Fruit fly (Drosophila melanogaster) whole organism, embryonic: ENCODE measurements around the gene Gclm.
A peak's percentile ranks its signal among the peaks of the same experiment; 100 is the strongest.

Source experiments
- Adf1 ChIP-seq: fragments of 200-800 bp; sonication (Bioruptor generic); IDR thresholded peaks from 2 replicates; pipeline ENCODE4 v1.3.6; 2022; ENCODE audit warnings: missing biosample characterization, missing genetic modification characterization
- Antp ChIP-seq: fragments of 200-800 bp; sonication (Bioruptor generic); optimal IDR thresholded peaks from 3 replicates; lab custom pipeline; 2016; ENCODE audit warnings: missing biosample characterization, missing genetic modification characterization
- Bdp1 ChIP-seq: fragments of 200-800 bp; sonication (Bioruptor generic); optimal IDR thresholded peaks from 3 replicates; lab custom pipeline; 2016; ENCODE audit warnings: missing biosample characterization, missing genetic modification characterization
- BtbVII ChIP-seq: fragments of 200-800 bp; sonication (Bioruptor generic); optimal IDR thresholded peaks from 3 replicates; lab custom pipeline; 2017; ENCODE audit warnings: missing biosample characterization, mild to moderate bottlenecking, missing genetic modification characterization
- CG10321 ChIP-seq: fragments of 200-800 bp; sonication (Bioruptor generic); IDR thresholded peaks from 2 replicates; pipeline ENCODE4 v1.3.6; 2022; ENCODE audit warnings: missing biosample characterization, missing genetic modification characterization
- CG12299 ChIP-seq: fragments of 200-800 bp; sonication (Bioruptor generic); optimal IDR thresholded peaks from 2 replicates; lab custom pipeline; 2018; ENCODE audit warnings: missing biosample characterization, mild to moderate bottlenecking, missing genetic modification characterization
- CG12659 ChIP-seq: fragments of 200-800 bp; sonication (Bioruptor generic); optimal IDR thresholded peaks from 3 replicates; lab custom pipeline; 2017; ENCODE audit warnings: mild to moderate bottlenecking, missing biosample characterization, missing genetic modification reagents, missing genetic modification characterization
- CG12744 ChIP-seq: fragments of 200-800 bp; sonication (Bioruptor generic); optimal IDR thresholded peaks from 2 replicates; lab custom pipeline; 2016; ENCODE audit warnings: missing biosample characterization, missing genetic modification characterization
- CG14667 ChIP-seq: fragments of 200-800 bp; sonication (Bioruptor generic); IDR thresholded peaks from 2 replicates; pipeline ENCODE4 v1.3.6; 2022; ENCODE audit warnings: missing biosample characterization, missing genetic modification characterization
- CG15269 ChIP-seq: fragments of 200-800 bp; sonication (Bioruptor generic); optimal IDR thresholded peaks from 2 replicates; lab custom pipeline; 2018; ENCODE audit warnings: missing biosample characterization, mild to moderate bottlenecking, missing genetic modification characterization, moderate library complexity
- CG1647 ChIP-seq: fragments of 200-800 bp; sonication (Bioruptor generic); optimal IDR thresholded peaks from 3 replicates; lab custom pipeline; 2016; ENCODE audit warnings: missing biosample characterization, missing genetic modification characterization
- CG18262 ChIP-seq: fragments of 200-800 bp; optimal IDR thresholded peaks from 3 replicates; lab custom pipeline; 2019; ENCODE audit warnings: missing biosample characterization, mild to moderate bottlenecking, missing genetic modification characterization, moderate library complexity
- CG1832 ChIP-seq: fragments of 200-800 bp; sonication (Bioruptor generic); optimal IDR thresholded peaks from 2 replicates; lab custom pipeline; 2017; ENCODE audit warnings: missing biosample characterization, mild to moderate bottlenecking, missing genetic modification characterization, inconsistent platforms
- CG2116 ChIP-seq: fragments of 200-800 bp; sonication (Bioruptor generic); optimal IDR thresholded peaks from 3 replicates; lab custom pipeline; 2018; ENCODE audit warnings: missing biosample characterization, mild to moderate bottlenecking, missing genetic modification characterization
- CG2120 ChIP-seq: fragments of 200-800 bp; sonication (Bioruptor generic); optimal IDR thresholded peaks from 3 replicates; lab custom pipeline; 2016; ENCODE audit warnings: missing biosample characterization, missing genetic modification characterization
- CG32767 ChIP-seq: fragments of 200-800 bp; sonication (Bioruptor generic); IDR thresholded peaks from 2 replicates; pipeline ENCODE4 v1.3.6; 2022; ENCODE audit warnings: missing biosample characterization, missing genetic modification characterization
- CG3995 ChIP-seq: fragments of 200-800 bp; sonication (Bioruptor generic); optimal IDR thresholded peaks from 3 replicates; lab custom pipeline; 2016; ENCODE audit warnings: missing biosample characterization, missing genetic modification characterization
- CG6175 ChIP-seq: fragments of 200-800 bp; sonication (Bioruptor generic); IDR thresholded peaks from 3 replicates; pipeline ENCODE4 v1.3.6; 2022; ENCODE audit warnings: missing biosample characterization, missing genetic modification characterization
- CG8359 ChIP-seq: fragments of 200-800 bp; sonication (Bioruptor generic); optimal IDR thresholded peaks from 2 replicates; lab custom pipeline; 2017; ENCODE audit warnings: missing biosample characterization, mild to moderate bottlenecking, missing genetic modification characterization, borderline replicate concordance
- CG8765 ChIP-seq: fragments of 200-800 bp; sonication (Bioruptor generic); IDR thresholded peaks from 2 replicates; pipeline ENCODE4 v1.3.6; 2022; ENCODE audit warnings: missing biosample characterization, missing genetic modification characterization
- CG9797 ChIP-seq: fragments of 200-800 bp; sonication (Bioruptor generic); optimal IDR thresholded peaks from 3 replicates; lab custom pipeline; 2018; ENCODE audit warnings: missing biosample characterization, mild to moderate bottlenecking, missing genetic modification characterization
- Deaf1 ChIP-seq: fragments of 200-800 bp; optimal IDR thresholded peaks from 3 replicates; lab custom pipeline; 2019; ENCODE audit warnings: missing biosample characterization, mild to moderate bottlenecking, missing genetic modification characterization, moderate library complexity
- Drgx ChIP-seq: fragments of 200-800 bp; sonication (Bioruptor generic); IDR thresholded peaks from 2 replicates; pipeline ENCODE4 v1.3.6; 2022; ENCODE audit warnings: missing biosample characterization, missing genetic modification characterization
- Hr78 ChIP-seq, 2 experiments: fragments of 200-800 bp in 1 of 2; fragments of >200 bp in 1 of 2; sonication (Bioruptor generic) in 1 of 2; optimal IDR thresholded peaks; 2 replicates each; lab custom pipeline; 2017 to 2019; ENCODE audit warnings: missing biosample characterization in 2 of 2, missing genetic modification characterization in 2 of 2, mild to moderate bottlenecking in 1 of 2, moderate library complexity in 1 of 2
- MESR4 ChIP-seq: fragments of 200-800 bp; sonication (Bioruptor generic); optimal IDR thresholded peaks from 2 replicates; lab custom pipeline; 2018; ENCODE audit warnings: missing biosample characterization, mild to moderate bottlenecking, missing genetic modification characterization, moderate library complexity
- Med ChIP-seq: fragments of 200-800 bp; sonication (Bioruptor generic); peaks from one replicate; lab custom pipeline; 2016; ENCODE audit warnings: missing biosample characterization, missing genetic modification characterization, mild to moderate bottlenecking, inconsistent platforms, moderate library complexity
- Meics ChIP-seq: fragments of 200-800 bp; sonication (Bioruptor generic); optimal IDR thresholded peaks from 2 replicates; lab custom pipeline; 2017; ENCODE audit warnings: missing biosample characterization, mild to moderate bottlenecking, missing genetic modification characterization
- Nf-YB ChIP-seq: fragments of 200-800 bp; sonication (Bioruptor generic); optimal IDR thresholded peaks from 3 replicates; lab custom pipeline; 2019; ENCODE audit warnings: missing biosample characterization, mild to moderate bottlenecking, missing genetic modification characterization, moderate library complexity
- Oli ChIP-seq: fragments of 200-800 bp; sonication (Bioruptor generic); optimal IDR thresholded peaks from 2 replicates; lab custom pipeline; 2018; ENCODE audit warnings: missing biosample characterization, mild to moderate bottlenecking, missing genetic modification characterization, moderate library complexity
- Opbp ChIP-seq: fragments of 200-800 bp; sonication (Bioruptor generic); IDR thresholded peaks from 3 replicates; pipeline ENCODE4 v1.3.6; 2022; ENCODE audit warnings: missing biosample characterization, missing genetic modification characterization; ENCODE audit not compliant: partially characterized antibody
- Xrp1 ChIP-seq: fragments of 200-800 bp; sonication (Bioruptor generic); IDR thresholded peaks from 2 replicates; pipeline ENCODE4 v1.3.6; 2022; ENCODE audit warnings: missing biosample characterization, missing genetic modification characterization
- chinmo ChIP-seq: fragments of 200-800 bp; sonication (Bioruptor generic); IDR thresholded peaks from 4 replicates; pipeline ENCODE4 v1.3.6; 2022; ENCODE audit warnings: missing biosample characterization, missing genetic modification characterization; ENCODE audit not compliant: partially characterized antibody
- crc ChIP-seq: fragments of 200-800 bp; sonication (Bioruptor generic); optimal IDR thresholded peaks from 2 replicates; lab custom pipeline; 2016; ENCODE audit warnings: missing biosample characterization, missing genetic modification characterization
- dimm ChIP-seq: fragments of 200-800 bp; sonication (Bioruptor generic); IDR thresholded peaks from 2 replicates; pipeline ENCODE4 v1.3.6; 2022; ENCODE audit warnings: missing biosample characterization, missing genetic modification characterization
- emc ChIP-seq: fragments of 200-800 bp; sonication (Bioruptor generic); optimal IDR thresholded peaks from 2 replicates; lab custom pipeline; 2016; ENCODE audit warnings: missing biosample characterization, missing genetic modification characterization
- esg ChIP-seq: fragments of 200-800 bp; sonication (Bioruptor generic); conservative IDR thresholded peaks from 2 replicates; pipeline ENCODE4 v1.3.6; 2022; ENCODE audit warnings: missing biosample characterization, missing genetic modification characterization
- gsb ChIP-seq: fragments of 200-800 bp; sonication (Bioruptor generic); IDR thresholded peaks from 2 replicates; pipeline ENCODE4 v1.3.6; 2022; ENCODE audit warnings: missing biosample characterization, missing genetic modification characterization
- her ChIP-seq: fragments of 200-800 bp; sonication (Bioruptor generic); optimal IDR thresholded peaks from 2 replicates; lab custom pipeline; 2016; ENCODE audit warnings: missing biosample characterization, missing genetic modification characterization
- hkb ChIP-seq, 2 experiments: fragments of 200-800 bp in 1 of 2; fragments of >200 bp in 1 of 2; sonication (Bioruptor generic) in 1 of 2; IDR thresholded peaks in 1 of 2; optimal IDR thresholded peaks in 1 of 2; 2 replicates each; pipeline versions ENCODE4 v1.3.6 to Lab custom; 2017 to 2022; ENCODE audit warnings: missing biosample characterization in 1 of 2, missing genetic modification characterization in 1 of 2
- jigr1 ChIP-seq: fragments of 200-800 bp; sonication (Bioruptor generic); IDR thresholded peaks from 3 replicates; pipeline ENCODE4 v1.3.6; 2022; ENCODE audit warnings: missing biosample characterization, missing genetic modification characterization
- knrl ChIP-seq: fragments of 200-800 bp; sonication (Bioruptor generic); IDR thresholded peaks from 3 replicates; pipeline ENCODE4 v1.3.6; 2022; ENCODE audit warnings: missing biosample characterization, missing genetic modification characterization; ENCODE audit not compliant: partially characterized antibody
- luna ChIP-seq: fragments of 200-800 bp; sonication (Bioruptor generic); optimal IDR thresholded peaks from 2 replicates; lab custom pipeline; 2016; ENCODE audit warnings: missing biosample characterization, missing genetic modification characterization
- nerfin-2 ChIP-seq: fragments of 200-800 bp; sonication (Bioruptor generic); IDR thresholded peaks from 2 replicates; pipeline ENCODE4 v1.3.6; 2022; ENCODE audit warnings: missing biosample characterization, missing genetic modification characterization; ENCODE audit not compliant: partially characterized antibody
- odd ChIP-seq: fragments of 200-800 bp; sonication (Bioruptor generic); optimal IDR thresholded peaks from 2 replicates; lab custom pipeline; 2017; ENCODE audit warnings: missing biosample characterization, mild to moderate bottlenecking, missing genetic modification characterization
- org-1 ChIP-seq: fragments of 200-800 bp; sonication (Bioruptor generic); optimal IDR thresholded peaks from 2 replicates; lab custom pipeline; 2017; ENCODE audit warnings: missing biosample characterization, missing genetic modification characterization
- otp ChIP-seq: fragments of 200-800 bp; sonication (Bioruptor generic); IDR thresholded peaks from 3 replicates; pipeline ENCODE4, ENCODE4 v1.3.6; 2022; ENCODE audit warnings: missing biosample characterization, missing genetic modification characterization
- peb ChIP-seq: fragments of 200-800 bp; sonication (Bioruptor generic); IDR thresholded peaks from 2 replicates; pipeline ENCODE4 v1.3.6; 2022; ENCODE audit warnings: missing biosample characterization, missing genetic modification characterization
- sd ChIP-seq: fragments of 200-800 bp; sonication (Bioruptor generic); optimal IDR thresholded peaks from 3 replicates; lab custom pipeline; 2018; ENCODE audit warnings: missing biosample characterization, mild to moderate bottlenecking, missing genetic modification characterization, moderate library complexity
- usp ChIP-seq: fragments of >200 bp; optimal IDR thresholded peaks from 2 replicates; lab custom pipeline; 2017; ENCODE audit warnings: missing biosample characterization, missing genetic modification characterization
- vfl ChIP-seq: fragments of 200-800 bp; sonication (Bioruptor generic); optimal IDR thresholded peaks from 2 replicates; lab custom pipeline; 2016; ENCODE audit warnings: missing biosample characterization, missing genetic modification characterization

Gclm gene

DNA sequence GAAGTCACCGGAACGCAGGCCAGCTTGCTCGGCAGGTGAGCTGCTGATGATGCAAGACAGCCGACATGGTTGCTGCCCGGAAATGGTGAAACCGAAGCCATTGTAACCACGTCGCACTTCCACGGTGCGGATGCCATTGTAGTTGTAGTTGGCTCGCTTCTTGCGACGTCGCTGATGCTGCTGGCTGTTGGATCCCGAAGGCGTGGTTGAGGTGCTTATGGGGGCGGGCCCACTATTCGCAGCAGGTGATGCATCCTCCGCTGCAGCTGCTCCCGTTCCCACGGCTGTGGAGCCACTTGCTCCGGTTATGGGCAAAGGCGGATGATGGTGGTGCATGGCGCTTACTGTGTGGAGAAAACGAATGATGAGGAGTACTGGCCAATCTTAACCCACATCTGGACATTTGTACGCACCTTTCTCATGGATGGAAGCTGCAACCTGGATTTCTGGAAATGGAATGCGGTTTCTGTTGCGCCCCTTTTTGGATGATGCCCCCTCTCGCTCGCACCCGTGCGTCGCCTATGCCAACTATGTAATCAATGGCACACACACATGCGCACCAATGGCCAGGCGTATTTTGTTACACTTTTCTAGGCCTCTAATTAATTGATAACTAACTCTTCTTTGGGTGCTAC lies 47.6 kb downstream of the Gclm start:
- no peak for TF ChIP-seq CG18262 (tag; lab: Kevin White, UChicago)
- TF ChIP-seq CG6175 (GFP tag; lab: Robert Waterston, UW) = no peak
- TF ChIP-seq esg (GFP tag; lab: Robert Waterston, UW) = no peak
- 0 out of 3 replicates have a peak, but pooled peaks have one; percentile 26 for TF ChIP-seq jigr1 (GFP tag; lab: Robert Waterston, UW)
- no peak for TF ChIP-seq hkb (optimal IDR thresholded peaks at IDR 0.05; lab: Kevin White, UChicago)
- TF ChIP-seq hkb (GFP tag; IDR thresholded peaks at IDR 0.05; lab: Robert Waterston, UW) = no peak
- no peak for TF ChIP-seq gsb (GFP tag; lab: Robert Waterston, UW)
- peak; percentile 62 for TF ChIP-seq Med (GFP tag; lab: Kevin White, UChicago)
- TF ChIP-seq Xrp1 (GFP tag; lab: Robert Waterston, UW) = no peak
- TF ChIP-seq Oli (tag; lab: Kevin White, UChicago) = no peak
- TF ChIP-seq CG32767 (GFP tag; lab: Robert Waterston, UW) = peak; percentile 37; the same call in 1 of the 2 replicates
- no peak for TF ChIP-seq peb
- TF ChIP-seq vfl (GFP tag; lab: Kevin White, UChicago) = no peak
- TF ChIP-seq CG2116 (GFP tag; lab: Kevin White, UChicago) = no peak
- TF ChIP-seq usp (GFP tag; lab: Kevin White, UChicago) = no peak
- no peak for TF ChIP-seq dimm (GFP tag; lab: Robert Waterston, UW)
- peak; percentile 78 for TF ChIP-seq MESR4 (GFP tag; lab: Kevin White, UChicago)
- no peak for TF ChIP-seq CG1647 (GFP tag; lab: Kevin White, UChicago)
- TF ChIP-seq CG10321 (GFP tag; lab: Robert Waterston, UW) = no peak
- no peak for TF ChIP-seq CG9797
- no peak for TF ChIP-seq Hr78 (GFP tag; optimal IDR thresholded peaks at IDR 0.05; lab: Kevin White, UChicago)
- TF ChIP-seq CG1832 (GFP tag; lab: Kevin White, UChicago) = peak; percentile 59
- TF ChIP-seq CG3995 (GFP tag; lab: Kevin White, UChicago) = no peak
- TF ChIP-seq her (GFP tag; lab: Kevin White, UChicago) = no peak
- no peak for TF ChIP-seq CG12659 (GFP tag; lab: Kevin White, UChicago)
- TF ChIP-seq otp (GFP tag; lab: Robert Waterston, UW) = no peak
- TF ChIP-seq Bdp1 (GFP tag; lab: Kevin White, UChicago) = no peak
- TF ChIP-seq Opbp (GFP tag; lab: Robert Waterston, UW) = 0 out of 3 replicates have a peak, but pooled peaks have one; percentile 33
- TF ChIP-seq chinmo (GFP tag; lab: Robert Waterston, UW) = no peak
- peak; percentile 90 for TF ChIP-seq sd (tag; lab: Kevin White, UChicago)
- no peak for TF ChIP-seq CG8765
- no peak for TF ChIP-seq odd (GFP tag; lab: Kevin White, UChicago)
- TF ChIP-seq Nf-YB (GFP tag; lab: Kevin White, UChicago) = no peak
- TF ChIP-seq luna (GFP tag; lab: Kevin White, UChicago) = no peak
- TF ChIP-seq emc (GFP tag; lab: Kevin White, UChicago) = no peak
- no peak for TF ChIP-seq Drgx
- no peak for TF ChIP-seq Meics (GFP tag; lab: Kevin White, UChicago)
- TF ChIP-seq Antp (GFP tag; lab: Kevin White, UChicago) = no peak
- no peak for TF ChIP-seq nerfin-2 (GFP tag; lab: Robert Waterston, UW)
- no peak for TF ChIP-seq CG2120
- no peak for TF ChIP-seq crc (GFP tag; lab: Kevin White, UChicago)
- TF ChIP-seq CG8359 (GFP tag; lab: Kevin White, UChicago) = peak; percentile 34
- no peak for TF ChIP-seq CG12744 (GFP tag; lab: Kevin White, UChicago)
- no peak for TF ChIP-seq CG15269 (tag; lab: Kevin White, UChicago)
- TF ChIP-seq CG14667 (GFP tag; lab: Robert Waterston, UW) = no peak
- TF ChIP-seq BtbVII (GFP tag; lab: Kevin White, UChicago) = no peak
- no peak for TF ChIP-seq org-1 (GFP tag; lab: Kevin White, UChicago)
- no peak for TF ChIP-seq knrl (GFP tag; lab: Robert Waterston, UW)
- TF ChIP-seq Deaf1 (tag; lab: Kevin White, UChicago) = no peak
- no peak for TF ChIP-seq Adf1 (GFP tag; lab: Robert Waterston, UW)
- no peak for TF ChIP-seq CG12299 (tag; lab: Kevin White, UChicago)
